Fruit fly (Drosophila melanogaster) whole organism, embryonic: ENCODE measurements around the gene CG14507.
A peak's percentile ranks its signal among the peaks of the same experiment; 100 is the strongest.

Source experiments
- Atf-2 ChIP-seq: fragments of 200-800 bp; sonication (Bioruptor generic); optimal IDR thresholded peaks from 2 replicates; lab custom pipeline; 2016; ENCODE audit warnings: missing biosample characterization, missing genetic modification characterization
- Awh ChIP-seq: fragments of 200-800 bp; sonication (Bioruptor generic); IDR thresholded peaks from 2 replicates; pipeline ENCODE4, ENCODE4 v1.3.6; 2022; ENCODE audit warnings: missing biosample characterization, missing genetic modification characterization
- CG10209 ChIP-seq: fragments of 200-800 bp; sonication (Bioruptor generic); optimal IDR thresholded peaks from 3 replicates; lab custom pipeline; 2017; ENCODE audit warnings: missing biosample characterization, mild to moderate bottlenecking, missing genetic modification characterization, missing genetic modification reagents
- CG11085 ChIP-seq: fragments of 200-800 bp; sonication (Bioruptor generic); IDR thresholded peaks from 2 replicates; pipeline ENCODE4 v1.3.6; 2022; ENCODE audit warnings: missing biosample characterization, missing genetic modification characterization
- CG11456 ChIP-seq: fragments of 200-800 bp; sonication (Bioruptor generic); IDR thresholded peaks from 3 replicates; pipeline ENCODE4 v1.3.6; 2022; ENCODE audit warnings: missing biosample characterization, missing genetic modification characterization
- CG13894 ChIP-seq: fragments of 200-800 bp; sonication (Bioruptor generic); optimal IDR thresholded peaks from 3 replicates; lab custom pipeline; 2018; ENCODE audit warnings: missing biosample characterization, mild to moderate bottlenecking, missing genetic modification characterization, moderate library complexity
- CG1647 ChIP-seq: fragments of 200-800 bp; sonication (Bioruptor generic); optimal IDR thresholded peaks from 3 replicates; lab custom pipeline; 2016; ENCODE audit warnings: missing biosample characterization, missing genetic modification characterization
- CG31224 ChIP-seq: fragments of 200-800 bp; sonication (Bioruptor generic); IDR thresholded peaks from 2 replicates; pipeline ENCODE4 v1.3.6; 2022; ENCODE audit warnings: missing biosample characterization, missing genetic modification characterization
- CG31365 ChIP-seq: fragments of 200-800 bp; sonication (Bioruptor generic); optimal IDR thresholded peaks from 2 replicates; lab custom pipeline; 2018; ENCODE audit warnings: missing biosample characterization, mild to moderate bottlenecking, missing genetic modification characterization
- CG4328 ChIP-seq: fragments of 200-800 bp; sonication (Bioruptor generic); optimal IDR thresholded peaks from 3 replicates; lab custom pipeline; 2017; ENCODE audit warnings: missing biosample characterization, missing genetic modification reagents, missing genetic modification characterization
- CG4360 ChIP-seq: fragments of 200-800 bp; sonication (Bioruptor generic); IDR thresholded peaks from 2 replicates; pipeline ENCODE4 v1.3.6; 2022; ENCODE audit warnings: missing biosample characterization, missing genetic modification characterization
- CG6765 ChIP-seq: fragments of 200-800 bp; sonication (Bioruptor generic); optimal IDR thresholded peaks from 3 replicates; lab custom pipeline; 2017; ENCODE audit warnings: missing biosample characterization, mild to moderate bottlenecking, missing genetic modification characterization
- CG7963 ChIP-seq: fragments of 200-800 bp; sonication (Bioruptor generic); IDR thresholded peaks from 3 replicates; pipeline ENCODE4 v1.3.6; 2022; ENCODE audit warnings: missing biosample characterization, missing genetic modification characterization; ENCODE audit not compliant: partially characterized antibody
- CG8281 ChIP-seq: fragments of 200-800 bp; sonication (Bioruptor generic); optimal IDR thresholded peaks from 2 replicates; lab custom pipeline; 2018; ENCODE audit warnings: missing biosample characterization, mild to moderate bottlenecking, missing genetic modification characterization, moderate library complexity
- Chrac-16 ChIP-seq: fragments of 200-800 bp; sonication (Bioruptor generic); optimal IDR thresholded peaks from 3 replicates; lab custom pipeline; 2016; ENCODE audit warnings: missing biosample characterization, missing genetic modification characterization
- Dbx ChIP-seq: fragments of 200-800 bp; sonication (Bioruptor generic); IDR thresholded peaks from 3 replicates; pipeline ENCODE4 v1.3.6; 2022; ENCODE audit warnings: missing biosample characterization, missing genetic modification characterization
- Ets97D ChIP-seq: fragments of 200-800 bp; sonication (Bioruptor generic); optimal IDR thresholded peaks from 3 replicates; lab custom pipeline; 2016; ENCODE audit warnings: missing biosample characterization, missing genetic modification characterization
- Lim3 ChIP-seq: fragments of 200-800 bp; sonication (Bioruptor generic); IDR thresholded peaks from 2 replicates; pipeline ENCODE4 v1.3.6; 2022; ENCODE audit warnings: missing biosample characterization, missing genetic modification characterization
- Max ChIP-seq: fragments of 200-800 bp; sonication (Bioruptor generic); optimal IDR thresholded peaks from 2 replicates; lab custom pipeline; 2016; ENCODE audit warnings: missing biosample characterization, mild to moderate bottlenecking, missing genetic modification characterization
- Optix ChIP-seq: fragments of 200-800 bp; sonication (Bioruptor generic); IDR thresholded peaks from 3 replicates; pipeline ENCODE4 v1.3.6; 2022; ENCODE audit warnings: missing biosample characterization, missing genetic modification characterization
- Ptx1 ChIP-seq: fragments of 200-800 bp; sonication (Bioruptor generic); IDR thresholded peaks from 2 replicates; pipeline ENCODE4 v1.3.6; 2022; ENCODE audit warnings: missing biosample characterization, missing genetic modification characterization
- Rx ChIP-seq: fragments of 200-800 bp; sonication (Bioruptor generic); IDR thresholded peaks from 2 replicates; pipeline ENCODE4 v1.3.6; 2022; ENCODE audit warnings: missing biosample characterization, missing genetic modification characterization
- Trl ChIP-seq, 3 experiments: fragments of >200 bp in 2 of 3; fragments of 200-800 bp in 1 of 3; sonication (Bioruptor generic) in 1 of 3; optimal IDR thresholded peaks; 2 replicates in 1 of 3; 3 replicates in 2 of 3; lab custom pipeline; 2016 to 2017; ENCODE audit warnings: missing biosample characterization in 1 of 3, missing genetic modification characterization in 1 of 3
- ab ChIP-seq: fragments of 200-800 bp; sonication (Bioruptor generic); optimal IDR thresholded peaks from 2 replicates; lab custom pipeline; 2016; ENCODE audit warnings: missing biosample characterization, missing genetic modification characterization
- ash1 ChIP-seq: fragments of 200-800 bp; sonication (Bioruptor generic); optimal IDR thresholded peaks from 2 replicates; lab custom pipeline; 2018; ENCODE audit warnings: missing biosample characterization, mild to moderate bottlenecking, missing genetic modification characterization
- az2 ChIP-seq: fragments of 200-800 bp; sonication (Bioruptor generic); optimal IDR thresholded peaks from 3 replicates; lab custom pipeline; 2016; ENCODE audit warnings: missing biosample characterization, missing genetic modification characterization
- bab2 ChIP-seq: fragments of 200-800 bp; sonication (Bioruptor generic); optimal IDR thresholded peaks from 2 replicates; lab custom pipeline; 2016; ENCODE audit warnings: missing biosample characterization, missing genetic modification characterization
- bcd ChIP-seq: fragments of 200-800 bp; sonication (Bioruptor generic); optimal IDR thresholded peaks from 2 replicates; lab custom pipeline; 2017; ENCODE audit warnings: missing biosample characterization, mild to moderate bottlenecking, missing genetic modification characterization
- disco-r ChIP-seq: fragments of 200-800 bp; sonication (Bioruptor generic); optimal IDR thresholded peaks from 2 replicates; lab custom pipeline; 2016; ENCODE audit warnings: missing biosample characterization, missing genetic modification characterization
- dmrt11E ChIP-seq: fragments of 200-800 bp; sonication (Bioruptor generic); optimal IDR thresholded peaks from 3 replicates; lab custom pipeline; 2018; ENCODE audit warnings: missing biosample characterization, mild to moderate bottlenecking, missing genetic modification characterization, moderate library complexity
- esg ChIP-seq: fragments of 200-800 bp; sonication (Bioruptor generic); conservative IDR thresholded peaks from 2 replicates; pipeline ENCODE4 v1.3.6; 2022; ENCODE audit warnings: missing biosample characterization, missing genetic modification characterization
- exex ChIP-seq: fragments of 200-800 bp; sonication (Bioruptor generic); optimal IDR thresholded peaks from 4 replicates; lab custom pipeline; 2018; ENCODE audit warnings: missing biosample characterization, mild to moderate bottlenecking, missing genetic modification characterization, moderate library complexity
- grn ChIP-seq: fragments of 200-800 bp; sonication (Bioruptor generic); optimal IDR thresholded peaks from 3 replicates; lab custom pipeline; 2017; ENCODE audit warnings: missing biosample characterization, missing genetic modification characterization
- gsb ChIP-seq: fragments of 200-800 bp; sonication (Bioruptor generic); IDR thresholded peaks from 2 replicates; pipeline ENCODE4 v1.3.6; 2022; ENCODE audit warnings: missing biosample characterization, missing genetic modification characterization
- gt ChIP-seq: fragments of 200-800 bp; sonication (Bioruptor generic); IDR thresholded peaks from 2 replicates; pipeline ENCODE4 v1.3.6; 2022; ENCODE audit warnings: missing biosample characterization, missing genetic modification characterization
- hbn ChIP-seq: fragments of 200-800 bp; sonication (Bioruptor generic); IDR thresholded peaks from 2 replicates; pipeline ENCODE4 v1.3.6; 2022; ENCODE audit warnings: missing biosample characterization, missing genetic modification characterization; ENCODE audit not compliant: partially characterized antibody
- jigr1 ChIP-seq: fragments of 200-800 bp; sonication (Bioruptor generic); IDR thresholded peaks from 3 replicates; pipeline ENCODE4 v1.3.6; 2022; ENCODE audit warnings: missing biosample characterization, missing genetic modification characterization
- kah ChIP-seq: fragments of 200-800 bp; sonication (Bioruptor generic); optimal IDR thresholded peaks from 2 replicates; lab custom pipeline; 2018; ENCODE audit warnings: missing biosample characterization, mild to moderate bottlenecking, missing genetic modification characterization
- lab ChIP-seq: fragments of 200-800 bp; sonication (Bioruptor generic); optimal IDR thresholded peaks from 3 replicates; lab custom pipeline; 2017; ENCODE audit warnings: missing biosample characterization, missing genetic modification characterization, mild to moderate bottlenecking, moderate library complexity, missing genetic modification reagents
- lbe ChIP-seq: fragments of 200-800 bp; sonication (Bioruptor generic); optimal IDR thresholded peaks from 2 replicates; lab custom pipeline; 2016; ENCODE audit warnings: missing biosample characterization, mild to moderate bottlenecking, missing genetic modification characterization
- p53 ChIP-seq: fragments of 200-800 bp; sonication (Bioruptor generic); optimal IDR thresholded peaks from 2 replicates; lab custom pipeline; 2016; ENCODE audit warnings: missing biosample characterization, missing genetic modification characterization
- psq ChIP-seq: fragments of 200-800 bp; sonication (Bioruptor generic); optimal IDR thresholded peaks from 2 replicates; lab custom pipeline; 2017; ENCODE audit warnings: missing biosample characterization, missing genetic modification characterization
- ro ChIP-seq: fragments of 200-800 bp; sonication (Bioruptor generic); IDR thresholded peaks from 2 replicates; pipeline ENCODE4 v1.3.6; 2022; ENCODE audit warnings: missing biosample characterization, missing genetic modification characterization
- salm ChIP-seq: fragments of 200-800 bp; sonication (Bioruptor generic); optimal IDR thresholded peaks from 2 replicates; lab custom pipeline; 2018; ENCODE audit warnings: missing biosample characterization, mild to moderate bottlenecking, missing genetic modification characterization
- schlank ChIP-seq: fragments of 200-800 bp; sonication (Bioruptor generic); optimal IDR thresholded peaks from 2 replicates; lab custom pipeline; 2018; ENCODE audit warnings: missing biosample characterization, mild to moderate bottlenecking, missing genetic modification characterization
- sens ChIP-seq: fragments of 200-800 bp; sonication (Bioruptor generic); peaks from one replicate; lab custom pipeline; 2016; ENCODE audit warnings: missing biosample characterization, missing genetic modification characterization
- seq ChIP-seq: fragments of 200-800 bp; sonication (Bioruptor generic); IDR thresholded peaks from 2 replicates; pipeline ENCODE4 v1.3.6; 2022; ENCODE audit warnings: missing biosample characterization, missing genetic modification characterization
- slbo ChIP-seq: fragments of 200-800 bp; sonication (Bioruptor generic); IDR thresholded peaks from 2 replicates; pipeline ENCODE4 v1.3.6; 2022; ENCODE audit warnings: missing biosample characterization, missing genetic modification characterization
- stwl ChIP-seq: fragments of 200-800 bp; sonication (Bioruptor generic); optimal IDR thresholded peaks from 3 replicates; lab custom pipeline; 2018; ENCODE audit warnings: missing biosample characterization, mild to moderate bottlenecking, missing genetic modification characterization, moderate library complexity
- tup ChIP-seq: fragments of 200-800 bp; sonication (Bioruptor generic); optimal IDR thresholded peaks from 2 replicates; lab custom pipeline; 2016; ENCODE audit warnings: missing biosample characterization, mild to moderate bottlenecking, missing genetic modification characterization, moderate library complexity
- wek ChIP-seq: fragments of 200-800 bp; sonication (Bioruptor generic); optimal IDR thresholded peaks from 3 replicates; lab custom pipeline; 2018; ENCODE audit warnings: missing biosample characterization, mild to moderate bottlenecking, missing genetic modification characterization, moderate library complexity

The CG14507 gene

DNA sequence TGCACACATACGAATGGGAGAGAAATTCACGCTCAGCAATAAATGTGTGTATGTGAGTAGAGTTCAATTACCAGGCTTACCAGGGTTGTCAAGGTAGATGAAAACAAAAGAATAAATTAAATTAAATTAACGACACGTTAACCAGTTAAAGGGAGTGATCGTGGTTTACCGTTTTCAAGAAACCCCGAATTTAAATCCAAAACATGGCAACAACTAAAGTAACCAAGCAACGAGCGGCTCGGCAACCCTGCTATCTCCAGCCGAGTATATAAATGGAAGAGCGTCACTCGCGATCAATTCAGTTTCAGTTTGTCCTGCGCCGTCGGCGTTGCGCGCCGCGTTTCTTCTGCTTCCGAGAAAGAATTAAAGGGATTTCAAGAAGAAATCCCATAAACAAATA, 13.3 kb downstream of the CG14507 start (continued):
- peak; percentile 99 for TF ChIP-seq az2
- peak; percentile 99 for TF ChIP-seq lbe
- TF ChIP-seq grn (GFP tag; lab: Kevin White, UChicago), result peak; percentile 94
- 0 out of 2 replicates have a peak, but pooled peaks have one; percentile 17 for TF ChIP-seq hbn (GFP tag; lab: Robert Waterston, UW)
- peak; percentile 100 for TF ChIP-seq Optix (GFP tag; lab: Robert Waterston, UW)
- TF ChIP-seq slbo (GFP tag; lab: Robert Waterston, UW), result peak; percentile 99
- TF ChIP-seq Chrac-16 (GFP tag; lab: Kevin White, UChicago), result peak; percentile 99
- peak; percentile 99 for TF ChIP-seq esg
- TF ChIP-seq gt, result peak; percentile 98
- TF ChIP-seq CG7963 (GFP tag; lab: Robert Waterston, UW), result no peak
- peak; percentile 99 for TF ChIP-seq CG6765 (GFP tag; lab: Kevin White, UChicago)
- TF ChIP-seq lab (GFP tag; lab: Kevin White, UChicago), result peak; percentile 100
- TF ChIP-seq stwl (tag; lab: Kevin White, UChicago), result peak; percentile 97
- peak; percentile 98 for TF ChIP-seq CG13894 (tag; lab: Kevin White, UChicago)
- TF ChIP-seq psq (GFP tag; lab: Kevin White, UChicago), result peak; percentile 95
- peak; percentile 95 for TF ChIP-seq exex
- TF ChIP-seq Lim3 (GFP tag; lab: Robert Waterston, UW), result peak; percentile 97
- peak; percentile 98 for TF ChIP-seq gsb
- TF ChIP-seq p53 (GFP tag; lab: Kevin White, UChicago), result peak; percentile 97
- TF ChIP-seq CG8281 (tag; lab: Kevin White, UChicago), result peak; percentile 94
- peak; percentile 99 for TF ChIP-seq Max (GFP tag; lab: Kevin White, UChicago)
- peak; percentile 99 for TF ChIP-seq Dbx
- peak; percentile 94 for TF ChIP-seq jigr1 (GFP tag; lab: Robert Waterston, UW)
- TF ChIP-seq bab2 (GFP tag; lab: Kevin White, UChicago), result peak; percentile 99
- TF ChIP-seq CG4360, result peak; percentile 94
- TF ChIP-seq sens, result peak; percentile 100
- TF ChIP-seq ash1 (GFP tag; lab: Kevin White, UChicago), result peak; percentile 92
- TF ChIP-seq ro (GFP tag; lab: Robert Waterston, UW), result peak; percentile 97
- TF ChIP-seq bcd (GFP tag; lab: Kevin White, UChicago), result peak; percentile 99
- TF ChIP-seq CG31365, result peak; percentile 93
- TF ChIP-seq tup (GFP tag; lab: Kevin White, UChicago), result peak; percentile 99
- peak; percentile 99 for TF ChIP-seq salm (tag; lab: Kevin White, UChicago)
- TF ChIP-seq Ets97D, result peak; percentile 96
- TF ChIP-seq ab (GFP tag; lab: Kevin White, UChicago), result peak; percentile 98
- peak; percentile 96 for TF ChIP-seq CG11085 (GFP tag; lab: Robert Waterston, UW)
- peak; percentile 99 for TF ChIP-seq CG1647
- TF ChIP-seq Rx (GFP tag; lab: Robert Waterston, UW), result peak; percentile 99
- TF ChIP-seq Awh (GFP tag; lab: Robert Waterston, UW), result peak; percentile 99
- peak; percentile 99 for TF ChIP-seq disco-r (GFP tag; lab: Kevin White, UChicago)
- TF ChIP-seq Atf-2 (GFP tag; lab: Kevin White, UChicago), result peak; percentile 99
- peak; percentile 99 for TF ChIP-seq Ptx1 (GFP tag; lab: Robert Waterston, UW)
- peak; percentile 96 for TF ChIP-seq CG31224 (GFP tag; lab: Robert Waterston, UW)
- peak; percentile 99 for TF ChIP-seq seq (GFP tag; lab: Robert Waterston, UW)
- peak; percentile 97 for TF ChIP-seq kah
- TF ChIP-seq CG10209 (GFP tag; lab: Kevin White, UChicago), result peak; percentile 99
- TF ChIP-seq wek (GFP tag; lab: Kevin White, UChicago), result peak; percentile 96
- peak; percentile 99 for TF ChIP-seq CG4328
- TF ChIP-seq Trl (optimal IDR thresholded peaks at IDR 0.05; lab: Kevin White, UChicago), result peak; percentile 39 to 41
- TF ChIP-seq Trl (GFP tag; optimal IDR thresholded peaks at IDR 0.05; lab: Kevin White, UChicago), result peak; percentile 99
- peak; percentile 98 for TF ChIP-seq schlank (tag; lab: Kevin White, UChicago)
- TF ChIP-seq dmrt11E (tag; lab: Kevin White, UChicago), result peak; percentile 100
- peak; percentile 99 for TF ChIP-seq CG11456
